Worm (Caenorhabditis elegans): ENCODE measurements around the gene asd-1.

DNA sequence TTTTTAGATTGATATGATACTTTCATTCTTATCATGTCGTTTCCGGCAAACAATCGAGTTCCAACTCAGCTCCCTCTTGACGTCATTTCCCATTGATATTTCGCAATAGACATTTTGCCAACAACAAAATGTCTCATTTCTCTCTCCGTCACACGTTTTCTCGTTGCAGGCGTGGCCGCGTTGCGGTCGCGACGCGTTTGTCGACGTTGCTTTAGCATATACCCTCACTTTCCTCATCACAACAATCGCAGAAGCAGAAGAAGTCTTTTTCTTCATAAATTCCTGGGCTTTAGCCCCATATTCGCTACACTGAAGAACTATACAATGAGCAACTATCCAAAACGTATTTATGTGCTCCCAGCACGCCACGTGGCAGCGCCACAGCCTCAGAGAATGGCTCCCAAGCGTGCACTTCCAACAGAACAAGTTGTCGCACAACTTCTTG lies 3.4 kb upstream of the asd-1 start, which contains the start of gene xbp-1:
- TF ChIP-seq nhr-111 (GFP tag; optimal IDR thresholded peaks at IDR 0.05) (no peak), ceh-28 (tag; optimal IDR thresholded peaks at IDR 0.05) (no peak), tag-97 (GFP tag; IDR thresholded peaks at IDR 0.05) (no peak), pha-4 (GFP tag; IDR thresholded peaks at IDR 0.05) (peak; percentile 77), pha-4 (tag; optimal IDR thresholded peaks at IDR 0.05) (no peak), egl-27 (tag; optimal IDR thresholded peaks at IDR 0.05) (peak; percentile 5), nhr-11 (tag; optimal IDR thresholded peaks at IDR 0.05) (peak; percentile 96), R02D3.7 (tag; optimal IDR thresholded peaks at IDR 0.05) (no peak), F10B5.3 (tag; optimal IDR thresholded peaks at IDR 0.05) (no peak), hlh-30 (tag; optimal IDR thresholded peaks at IDR 0.05; ENCODE audit: insufficient read depth) (peak; percentile 94), ama-1 (optimal IDR thresholded peaks at IDR 0.05) (peak; percentile 91), set-16 (GFP tag; IDR thresholded peaks at IDR 0.05) (peak; percentile 39), lim-7 (GFP tag; IDR thresholded peaks at IDR 0.05) (no peak), nhr-76 (tag; optimal IDR thresholded peaks at IDR 0.05) (no peak)
